Worm (Caenorhabditis elegans) whole organism, late embryonic: ENCODE measurements around the gene ift-43.
"Not testable (repeated sequence)": the region's sequence is repeated elsewhere in the genome, so short reads cannot be mapped to it uniquely, and the experiment has no call there.

Experiments used
- T23F11.4 ChIP-seq: fragments of 200-800 bp; sonication (Bioruptor generic); optimal IDR thresholded peaks from 2 replicates; lab custom pipeline; 2018; ENCODE audit warnings: mild to moderate bottlenecking, missing genetic modification characterization, missing compliant biosample characterization
- ama-1 ChIP-seq: fragments of 150-350 bp; optimal IDR thresholded peaks from 2 replicates; lab custom pipeline; 2014
- ceh-34 ChIP-seq: sonication (generic microtip); optimal IDR thresholded peaks from 2 replicates; lab custom pipeline; 2016; ENCODE audit warnings: mild to moderate bottlenecking, missing genetic modification characterization, missing compliant biosample characterization
- dve-1 ChIP-seq: sonication (generic microtip); optimal IDR thresholded peaks from 2 replicates; lab custom pipeline; 2017; ENCODE audit warnings: antibody characterized with exemption, mild to moderate bottlenecking, missing genetic modification characterization, missing compliant biosample characterization
- fkh-10 ChIP-seq: fragments of 150-350 bp; optimal IDR thresholded peaks from 2 replicates; lab custom pipeline; 2014; ENCODE audit warnings: missing biosample characterization, missing genetic modification reagents, missing genetic modification characterization

- not testable (repeated sequence) for TF ChIP-seq T23F11.4 (GFP tag; lab: Kevin White, UChicago); dve-1 (tag; lab: Kevin White, UChicago); ama-1 (lab: Kevin White, UChicago); ceh-34; fkh-10 (GFP tag; lab: Kevin White, UChicago)
These were observed 38.1 kb downstream of the ift-43 start, which contains the start of the genes eif-3.L and npl-4.2 for ce11 chrII:5622383-5622939.
